Worm (Caenorhabditis elegans) whole organism, L1 larva: ENCODE results near the gene tat-3.
A peak's percentile ranks its signal among the peaks of the same experiment; 100 is the strongest.

Experiments
- F16B12.6 ChIP-seq: fragments of 150-350 bp; optimal IDR thresholded peaks from 2 replicates; lab custom pipeline; 2014; ENCODE audit warnings: missing biosample characterization, missing genetic modification characterization
- aha-1 ChIP-seq: fragments of 150-350 bp; optimal IDR thresholded peaks from 2 replicates; lab custom pipeline; 2014; ENCODE audit warnings: missing biosample characterization, missing genetic modification characterization
- aly-2 ChIP-seq: fragments of 150-350 bp; optimal IDR thresholded peaks from 2 replicates; lab custom pipeline; 2014; ENCODE audit warnings: missing biosample characterization, missing genetic modification characterization
- ama-1 ChIP-seq: fragments of 150-350 bp; optimal IDR thresholded peaks from 2 replicates; lab custom pipeline; 2014
- ceh-8 ChIP-seq: fragments of 200-800 bp; sonication (Bioruptor generic); optimal IDR thresholded peaks from 2 replicates; lab custom pipeline; 2018; ENCODE audit warnings: mild to moderate bottlenecking, missing genetic modification characterization, moderate library complexity, missing compliant biosample characterization
- ceh-82 ChIP-seq, 3 experiments: fragments of 150-350 bp in 1 of 3; sonication (generic microtip) in 2 of 3; optimal IDR thresholded peaks; 2 replicates each; lab custom pipeline; 2014 to 2017; ENCODE audit warnings: missing biosample characterization in 3 of 3, missing genetic modification characterization in 3 of 3
- ceh-90 ChIP-seq: sonication (generic microtip); optimal IDR thresholded peaks from 2 replicates; lab custom pipeline; 2016; ENCODE audit warnings: missing genetic modification characterization, missing compliant biosample characterization
- dpl-1 ChIP-seq, 3 experiments: fragments of 150-350 bp in 2 of 3; sonication (generic microtip) in 1 of 3; optimal IDR thresholded peaks; 2 replicates each; lab custom pipeline; 2014 to 2017; ENCODE audit warnings: missing biosample characterization in 3 of 3, missing genetic modification characterization in 3 of 3, missing genetic modification reagents in 3 of 3
- dsc-1 ChIP-seq: sonication (generic microtip); optimal IDR thresholded peaks from 2 replicates; lab custom pipeline; 2016; ENCODE audit warnings: mild to moderate bottlenecking, missing genetic modification characterization, missing compliant biosample characterization
- efl-1 ChIP-seq, 4 experiments: fragments of 150-350 bp; optimal IDR thresholded peaks in 3 of 4; peaks in 1 of 4; 1 replicate in 1 of 4; 2 replicates in 3 of 4; lab custom pipeline; 2014; ENCODE audit warnings: missing biosample characterization in 2 of 4, missing genetic modification characterization in 2 of 4, missing genetic modification reagents in 2 of 4
- efl-3 ChIP-seq: fragments of 200-800 bp; sonication (Bioruptor generic); optimal IDR thresholded peaks from 2 replicates; lab custom pipeline; 2018; ENCODE audit warnings: mild to moderate bottlenecking, missing genetic modification characterization, missing compliant biosample characterization
- egl-13 ChIP-seq: sonication (generic microtip); optimal IDR thresholded peaks from 2 replicates; lab custom pipeline; 2016; ENCODE audit warnings: missing genotype, missing genetic modification reagents, missing genetic modification characterization, missing compliant biosample characterization
- egl-27 ChIP-seq, 2 experiments: fragments of 150-350 bp in 1 of 2; sonication (generic microtip); optimal IDR thresholded peaks; 3 replicates each; lab custom pipeline; 2017 to 2018; ENCODE audit warnings: missing biosample characterization in 2 of 2, missing genetic modification characterization in 2 of 2, missing genetic modification reagents in 2 of 2
- fkh-10 ChIP-seq: sonication (generic microtip); optimal IDR thresholded peaks from 2 replicates; lab custom pipeline; 2017; ENCODE audit warnings: missing biosample characterization, missing genetic modification reagents, missing genetic modification characterization
- fkh-8 ChIP-seq: sonication (generic microtip); optimal IDR thresholded peaks from 2 replicates; lab custom pipeline; 2016; ENCODE audit warnings: mild to moderate bottlenecking, missing genetic modification characterization, missing compliant biosample characterization
- fos-1 ChIP-seq: fragments of 150-350 bp; optimal IDR thresholded peaks from 2 replicates; lab custom pipeline; 2014; ENCODE audit warnings: missing biosample characterization, missing genetic modification characterization
- irx-1 ChIP-seq: sonication (generic microtip); optimal IDR thresholded peaks from 2 replicates; lab custom pipeline; 2016; ENCODE audit warnings: missing genetic modification characterization, missing compliant biosample characterization
- jun-1 ChIP-seq: fragments of 150-350 bp; optimal IDR thresholded peaks from 2 replicates; lab custom pipeline; 2014; ENCODE audit warnings: missing biosample characterization, missing genetic modification reagents, missing genetic modification characterization
- lin-13 ChIP-seq: fragments of 150-350 bp; optimal IDR thresholded peaks from 2 replicates; lab custom pipeline; 2014; ENCODE audit warnings: missing biosample characterization, missing genetic modification reagents, missing genetic modification characterization
- lin-14 ChIP-seq: fragments of 200-800 bp; sonication (Bioruptor generic); optimal IDR thresholded peaks from 2 replicates; lab custom pipeline; 2018; ENCODE audit warnings: mild to moderate bottlenecking, missing genetic modification characterization, moderate library complexity, missing compliant biosample characterization
- lin-15B ChIP-seq: fragments of 150-350 bp; sonication (generic microtip); optimal IDR thresholded peaks from 3 replicates; lab custom pipeline; 2014; ENCODE audit warnings: missing biosample characterization, missing genetic modification characterization
- lin-35 ChIP-seq, 2 experiments: fragments of 150-350 bp; optimal IDR thresholded peaks; 2 replicates each; lab custom pipeline; 2014; ENCODE audit warnings: missing biosample characterization in 2 of 2, missing genetic modification characterization in 2 of 2, missing genetic modification reagents in 2 of 2
- lsy-2 ChIP-seq, 2 experiments: fragments of 150-350 bp; optimal IDR thresholded peaks; 2 replicates each; lab custom pipeline; 2014; ENCODE audit warnings: missing biosample characterization in 2 of 2, missing genetic modification characterization in 2 of 2
- mab-9 ChIP-seq: fragments of 200-800 bp; sonication (Bioruptor generic); IDR thresholded peaks from 2 replicates; pipeline ENCODE4 v1.3.6; 2022; ENCODE audit warnings: missing genetic modification reagents, missing genetic modification characterization, missing compliant biosample characterization
- mdl-1 ChIP-seq, 2 experiments: fragments of 150-350 bp; optimal IDR thresholded peaks; 2 replicates each; lab custom pipeline; 2014 to 2017; ENCODE audit warnings: missing biosample characterization in 2 of 2, missing genetic modification characterization in 2 of 2, inconsistent platforms in 1 of 2
- mep-1 ChIP-seq: fragments of 150-350 bp; optimal IDR thresholded peaks from 2 replicates; lab custom pipeline; 2014; ENCODE audit warnings: missing biosample characterization, missing genetic modification characterization
- nhr-11 ChIP-seq: fragments of 150-350 bp; optimal IDR thresholded peaks from 2 replicates; lab custom pipeline; 2014; ENCODE audit warnings: missing biosample characterization, missing genetic modification characterization
- nhr-20 ChIP-seq: sonication (generic microtip); optimal IDR thresholded peaks from 2 replicates; lab custom pipeline; 2016; ENCODE audit warnings: mild to moderate bottlenecking, missing genetic modification characterization, missing compliant biosample characterization
- nhr-237 ChIP-seq: fragments of 150-350 bp; optimal IDR thresholded peaks from 2 replicates; lab custom pipeline; 2014; ENCODE audit warnings: missing biosample characterization, missing genetic modification characterization
- nhr-47 ChIP-seq: sonication (generic microtip); optimal IDR thresholded peaks from 2 replicates; lab custom pipeline; 2016; ENCODE audit warnings: mild to moderate bottlenecking, missing genetic modification characterization, moderate library complexity, missing compliant biosample characterization
- nhr-71 ChIP-seq: sonication (generic microtip); optimal IDR thresholded peaks from 2 replicates; lab custom pipeline; 2016; ENCODE audit warnings: mild to moderate bottlenecking, missing genetic modification characterization, moderate library complexity, missing compliant biosample characterization
- nhr-85 ChIP-seq: sonication (generic microtip); peaks from one replicate; lab custom pipeline; 2016; ENCODE audit warnings: missing genetic modification characterization, inconsistent platforms, missing compliant biosample characterization
- nhr-90 ChIP-seq: sonication (generic microtip); optimal IDR thresholded peaks from 2 replicates; lab custom pipeline; 2016; ENCODE audit warnings: mild to moderate bottlenecking, missing genetic modification characterization, missing compliant biosample characterization; ENCODE audit not compliant: poor library complexity
- pax-3 ChIP-seq: fragments of 200-800 bp; sonication (Bioruptor generic); optimal IDR thresholded peaks from 2 replicates; lab custom pipeline; 2018; ENCODE audit warnings: mild to moderate bottlenecking, missing genetic modification characterization, moderate library complexity, missing compliant biosample characterization
- pqm-1 ChIP-seq: sonication (generic microtip); optimal IDR thresholded peaks from 3 replicates; lab custom pipeline; 2017; ENCODE audit warnings: missing biosample characterization, missing genetic modification characterization
- rnt-1 ChIP-seq: sonication (generic microtip); optimal IDR thresholded peaks from 2 replicates; lab custom pipeline; 2016; ENCODE audit warnings: mild to moderate bottlenecking, missing genetic modification characterization, moderate library complexity, missing compliant biosample characterization
- skn-1 ChIP-seq: fragments of 150-350 bp; optimal IDR thresholded peaks from 2 replicates; lab custom pipeline; 2014; ENCODE audit warnings: missing biosample characterization, missing genetic modification characterization
- snu-23 ChIP-seq: sonication (generic microtip); optimal IDR thresholded peaks from 2 replicates; lab custom pipeline; 2016; ENCODE audit warnings: missing genetic modification characterization, missing compliant biosample characterization
- sptf-1 ChIP-seq: fragments of 150-350 bp; optimal IDR thresholded peaks from 2 replicates; lab custom pipeline; 2014; ENCODE audit warnings: missing biosample characterization, missing genetic modification characterization
- swsn-7 ChIP-seq: sonication (generic microtip); optimal IDR thresholded peaks from 2 replicates; lab custom pipeline; 2016; ENCODE audit warnings: missing genetic modification characterization, missing compliant biosample characterization
- tbx-2 ChIP-seq: sonication (generic microtip); optimal IDR thresholded peaks from 2 replicates; lab custom pipeline; 2016; ENCODE audit warnings: missing genetic modification characterization, missing compliant biosample characterization
- unc-86 ChIP-seq: sonication (generic microtip); optimal IDR thresholded peaks from 2 replicates; lab custom pipeline; 2016; ENCODE audit warnings: missing genetic modification characterization, missing compliant biosample characterization
- unc-98 ChIP-seq: fragments of 200-800 bp; sonication (Bioruptor generic); IDR thresholded peaks from 2 replicates; pipeline ENCODE4 v1.3.6; 2022; ENCODE audit warnings: missing genetic modification characterization, missing compliant biosample characterization
- vab-15 ChIP-seq: sonication (generic microtip); optimal IDR thresholded peaks from 2 replicates; lab custom pipeline; 2017; ENCODE audit warnings: missing genotype, mild to moderate bottlenecking, missing genetic modification characterization, missing compliant biosample characterization
- xbp-1 ChIP-seq: sonication (generic microtip); optimal IDR thresholded peaks from 2 replicates; lab custom pipeline; 2016; ENCODE audit warnings: missing genetic modification characterization, missing compliant biosample characterization
- ztf-11 ChIP-seq, 2 experiments: sonication (generic microtip); optimal IDR thresholded peaks; 2 replicates each; lab custom pipeline; 2016 to 2017; ENCODE audit warnings: missing genetic modification characterization in 2 of 2, missing biosample characterization in 1 of 2, missing compliant biosample characterization in 1 of 2
- ztf-4 ChIP-seq: fragments of 150-350 bp; optimal IDR thresholded peaks from 2 replicates; lab custom pipeline; 2014; ENCODE audit warnings: missing biosample characterization, missing genetic modification characterization

The tat-3 gene

DNA sequence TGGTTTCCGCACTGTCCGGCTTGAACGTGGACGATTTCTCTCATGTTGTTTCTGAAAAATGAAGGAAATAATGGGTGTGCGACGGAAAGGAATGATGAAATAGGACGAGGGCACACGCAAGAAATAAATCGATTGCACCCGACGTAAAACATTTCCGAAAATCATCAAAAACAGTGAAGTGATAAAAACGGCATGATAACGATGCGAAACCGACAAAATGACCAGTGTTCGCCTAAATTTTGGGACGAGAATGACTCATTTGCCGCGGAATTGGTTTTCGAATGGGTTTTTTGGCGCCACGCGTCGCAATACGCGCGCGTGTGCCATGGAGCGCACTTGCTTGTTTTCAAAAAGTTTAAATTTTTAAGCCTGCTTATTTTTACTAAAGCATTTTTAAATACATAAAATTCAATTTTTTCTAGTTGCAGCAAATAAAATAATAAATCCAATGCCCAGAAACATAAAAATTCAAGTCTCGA is 11.9 kb upstream of the tat-3 start, which contains the start of the genes tbb-1 and rib-2 (continued):
- TF ChIP-seq ztf-11 (tag; optimal IDR thresholded peaks at IDR 0.05; lab: Kevin White, UChicago) (no peak), lin-13 (GFP tag; lab: Kevin White, UChicago) (peak; percentile 52), ceh-82 (tag; optimal IDR thresholded peaks at IDR 0.05; lab: Kevin White, UChicago) (peak; percentile 30 to 78 (median 45)), nhr-71 (tag; lab: Kevin White, UChicago) (peak; percentile 73), lin-15B (tag; lab: Kevin White, UChicago) (peak; percentile 90), ztf-4 (tag; lab: Kevin White, UChicago) (no peak)

DNA sequence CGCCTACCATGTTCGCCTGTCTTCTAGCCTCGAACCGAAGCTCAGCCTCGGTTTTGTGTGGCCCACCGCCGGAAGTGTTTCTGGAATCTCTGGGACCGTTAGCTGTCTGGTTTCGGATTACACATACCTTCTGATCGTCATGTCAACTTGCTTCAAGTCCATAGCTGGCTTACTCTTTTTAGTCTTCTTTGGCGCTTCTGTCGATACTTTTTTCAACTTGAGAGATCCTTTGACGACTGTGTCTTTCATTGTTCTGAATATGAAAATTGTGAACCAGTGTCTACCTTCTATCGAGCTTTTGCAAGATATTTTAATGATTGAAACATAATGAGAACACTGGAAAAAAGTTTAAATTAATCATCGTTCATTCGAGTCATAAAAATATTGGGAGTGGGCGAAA is 10.0 kb upstream of the tat-3 start, which contains the start of gene K01G5.8:
Gene K01G5.8, minus strand, starts transcription at position 255 of the 400 bp plus-strand sequence.
- TF ChIP-seq jun-1 (tag; lab: Kevin White, UChicago) (no peak), vab-15 (tag; lab: Kevin White, UChicago) (no peak), egl-27 (tag; optimal IDR thresholded peaks at IDR 0.05; lab: Kevin White, UChicago) (no peak), nhr-237 (no peak), efl-1 (optimal IDR thresholded peaks at IDR 0.05; lab: Kevin White, UChicago) (no peak), efl-1 (GFP tag; optimal IDR thresholded peaks at IDR 0.05 in 1 of 2; lab: Kevin White, UChicago) (peak in 1 of 2 experiments; percentile 72)
- TF ChIP-seq, all 84 proteins: peak for 1

DNA sequence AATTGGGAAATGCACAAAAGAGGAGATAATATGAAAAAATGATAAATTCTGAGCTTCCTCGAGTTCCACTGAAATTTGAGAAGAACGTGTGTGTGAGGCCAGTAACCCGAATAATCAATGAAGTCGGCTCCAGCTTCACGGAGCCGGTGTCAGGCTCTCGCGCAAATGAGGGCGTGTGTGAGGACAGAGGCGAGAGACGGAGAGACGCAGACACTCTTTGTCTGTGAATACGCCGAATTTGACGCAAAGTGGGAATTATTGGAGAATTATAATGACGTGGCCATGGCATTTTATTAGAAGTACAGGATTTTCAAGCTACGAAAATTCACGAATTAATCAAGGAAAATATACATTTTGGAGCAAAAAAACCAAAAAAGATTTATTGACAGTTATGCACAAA is 9.4 kb upstream of the tat-3 start:
- TF ChIP-seq efl-3 (GFP tag; lab: Kevin White, UChicago), result no peak
- peak; percentile 47 for TF ChIP-seq nhr-20 (tag; lab: Kevin White, UChicago)
- peak; percentile 66 for TF ChIP-seq lin-14
- peak in 1 of 2 experiments; percentile 24 for TF ChIP-seq mdl-1 (tag; optimal IDR thresholded peaks at IDR 0.05; lab: Kevin White, UChicago)
- peak; percentile 53 for TF ChIP-seq mep-1 (tag; lab: Kevin White, UChicago)
- TF ChIP-seq fkh-10 (GFP tag; lab: Kevin White, UChicago), result no peak
- peak; percentile 6 for TF ChIP-seq irx-1 (tag; lab: Kevin White, UChicago)
- TF ChIP-seq sptf-1, result no peak
- peak in 2 of 3 experiments; percentile 21 to 60 for TF ChIP-seq ceh-82 (tag; optimal IDR thresholded peaks at IDR 0.05; lab: Kevin White, UChicago)
- peak; percentile 49 for TF ChIP-seq fos-1 (tag; lab: Kevin White, UChicago)
- peak; percentile 53 for TF ChIP-seq swsn-7 (tag; lab: Kevin White, UChicago)
- TF ChIP-seq ceh-8 (GFP tag; lab: Kevin White, UChicago), result no peak
- peak; percentile 64 to 68 for TF ChIP-seq lin-35 (GFP tag; optimal IDR thresholded peaks at IDR 0.05; lab: Kevin White, UChicago)
- peak; percentile 70 for TF ChIP-seq xbp-1 (tag; lab: Kevin White, UChicago)
- TF ChIP-seq nhr-47 (tag; lab: Kevin White, UChicago), result peak; percentile 71
- peak; percentile 4 for TF ChIP-seq jun-1 (tag; lab: Kevin White, UChicago)
- peak; percentile 71 for TF ChIP-seq snu-23 (GFP tag; lab: Kevin White, UChicago)
- peak; percentile 70 for TF ChIP-seq nhr-85 (tag; lab: Kevin White, UChicago)
- TF ChIP-seq dsc-1 (tag; lab: Kevin White, UChicago), result peak; percentile 48
- no peak for TF ChIP-seq aly-2 (tag; lab: Kevin White, UChicago)
- no peak for TF ChIP-seq nhr-237
- no peak for TF ChIP-seq unc-98 (GFP tag; lab: Robert Waterston, UW)
- peak; percentile 17 for TF ChIP-seq nhr-90 (tag; lab: Kevin White, UChicago)
- peak; percentile 21 to 70 for TF ChIP-seq lsy-2 (tag; optimal IDR thresholded peaks at IDR 0.05; lab: Kevin White, UChicago)
- TF ChIP-seq egl-13 (tag; lab: Kevin White, UChicago), result peak; percentile 33
- peak; percentile 55 for TF ChIP-seq rnt-1 (tag; lab: Kevin White, UChicago)
- no peak for TF ChIP-seq aha-1
- peak; percentile 5 for TF ChIP-seq pax-3 (tag; lab: Kevin White, UChicago)
- peak; percentile 65 for TF ChIP-seq nhr-71 (tag; lab: Kevin White, UChicago)
- TF ChIP-seq ztf-11 (tag; optimal IDR thresholded peaks at IDR 0.05; lab: Kevin White, UChicago), result no peak
- peak; percentile 39 for TF ChIP-seq ama-1
- TF ChIP-seq tbx-2 (tag; lab: Kevin White, UChicago), result peak; percentile 57
- peak in 2 of 3 experiments; percentile 35 to 66 for TF ChIP-seq dpl-1 (GFP tag; optimal IDR thresholded peaks at IDR 0.05; lab: Kevin White, UChicago)
- TF ChIP-seq efl-1 (optimal IDR thresholded peaks at IDR 0.05; lab: Kevin White, UChicago), result peak; percentile 67 to 72
- TF ChIP-seq efl-1 (GFP tag; optimal IDR thresholded peaks at IDR 0.05 in 1 of 2; lab: Kevin White, UChicago), result peak in 1 of 2 experiments; percentile 58
- TF ChIP-seq nhr-11 (tag; lab: Kevin White, UChicago), result no peak
- peak; percentile 52 for TF ChIP-seq unc-86 (tag; lab: Kevin White, UChicago)
- no peak for TF ChIP-seq ceh-90 (tag; lab: Kevin White, UChicago)
- TF ChIP-seq F16B12.6 (tag; lab: Kevin White, UChicago), result peak; percentile 88
- peak; percentile 8 for TF ChIP-seq skn-1 (tag; lab: Kevin White, UChicago)
- TF ChIP-seq pqm-1 (tag; lab: Kevin White, UChicago), result no peak
- TF ChIP-seq mab-9, result no peak
- peak; percentile 71 for TF ChIP-seq fkh-8
